Fruit fly (Drosophila melanogaster) Kc167 (cell line): ENCODE measurements around the gene CG14543.

ENCODE experiments used
- h ChIP-seq: fragments of >200 bp; optimal IDR thresholded peaks from 3 replicates; lab custom pipeline; 2018; ENCODE audit warnings: missing external identifiers
- psq ChIP-seq: fragments of >200 bp; optimal IDR thresholded peaks from 2 replicates; lab custom pipeline; 2017; ENCODE audit warnings: missing external identifiers
- ttk ChIP-seq: sonication (Bioruptor generic); optimal IDR thresholded peaks from 2 replicates; lab custom pipeline; 2017; ENCODE audit warnings: missing external identifiers

DNA sequence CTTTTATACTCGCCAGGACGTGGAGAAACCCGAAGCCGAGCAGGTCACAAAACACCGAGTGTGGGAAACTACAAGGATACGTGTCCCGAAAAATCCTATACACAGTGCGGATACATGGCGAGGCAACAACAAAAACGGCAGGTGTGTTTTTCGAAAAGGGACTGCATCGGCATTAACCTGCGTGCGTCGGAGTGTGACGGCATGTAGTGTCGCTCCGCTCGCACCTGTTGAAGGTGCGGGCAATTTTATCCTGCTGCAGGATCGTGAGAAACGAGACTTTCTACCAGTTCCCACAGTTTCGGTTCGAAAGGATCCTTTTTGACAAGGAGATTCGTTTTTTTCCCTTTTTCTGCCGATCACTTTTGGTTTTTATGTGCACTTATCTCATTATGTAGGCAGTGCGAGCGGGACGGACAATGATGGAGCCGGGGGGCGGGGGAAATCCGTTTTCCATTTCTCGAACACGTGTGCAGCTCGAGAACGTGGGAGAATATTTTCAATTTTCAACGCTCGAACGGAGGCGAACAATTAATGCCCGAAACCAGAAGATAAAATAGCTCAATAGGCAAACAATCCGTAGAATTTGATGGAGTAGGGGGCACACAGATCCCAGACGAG lies 31.7 kb upstream of the CG14543 start:
- TF ChIP-seq psq (no peak), ttk (lab: Kevin White, UChicago) (no peak), h (lab: Kevin White, UChicago) (no peak)
